Fruit fly (Drosophila melanogaster) whole organism, embryonic: ENCODE measurements around the gene Tasp1.

Experiments used
- BtbVII ChIP-seq: fragments of 200-800 bp; sonication (Bioruptor generic); optimal IDR thresholded peaks from 3 replicates; lab custom pipeline; 2017; ENCODE audit warnings: missing biosample characterization, mild to moderate bottlenecking, missing genetic modification characterization
- CG10209 ChIP-seq: fragments of 200-800 bp; sonication (Bioruptor generic); optimal IDR thresholded peaks from 3 replicates; lab custom pipeline; 2017; ENCODE audit warnings: missing biosample characterization, mild to moderate bottlenecking, missing genetic modification characterization, missing genetic modification reagents
- CG10431 ChIP-seq: fragments of 200-800 bp; sonication (Bioruptor generic); optimal IDR thresholded peaks from 3 replicates; lab custom pipeline; 2018; ENCODE audit warnings: missing biosample characterization, mild to moderate bottlenecking, missing genetic modification characterization
- CG1233 ChIP-seq: fragments of 200-800 bp; sonication (Bioruptor generic); optimal IDR thresholded peaks from 4 replicates; lab custom pipeline; 2018; ENCODE audit warnings: missing biosample characterization, mild to moderate bottlenecking, missing genetic modification characterization
- CG14014 ChIP-seq: fragments of 200-800 bp; sonication (Bioruptor generic); IDR thresholded peaks from 2 replicates; pipeline ENCODE4 v1.3.6; 2022; ENCODE audit warnings: missing biosample characterization, missing genetic modification characterization
- CG14965 ChIP-seq: fragments of 200-800 bp; sonication (Bioruptor generic); optimal IDR thresholded peaks from 2 replicates; lab custom pipeline; 2016; ENCODE audit warnings: missing biosample characterization, missing genetic modification characterization, borderline replicate concordance
- CG15011 ChIP-seq: fragments of 200-800 bp; sonication (Bioruptor generic); optimal IDR thresholded peaks from 3 replicates; lab custom pipeline; 2018; ENCODE audit warnings: missing biosample characterization, mild to moderate bottlenecking, missing genetic modification characterization
- CG16863 ChIP-seq: fragments of 200-800 bp; sonication (Bioruptor generic); optimal IDR thresholded peaks from 3 replicates; lab custom pipeline; 2016; ENCODE audit warnings: missing biosample characterization, missing genetic modification characterization
- CG1792 ChIP-seq: fragments of 200-800 bp; sonication (Bioruptor generic); optimal IDR thresholded peaks from 2 replicates; lab custom pipeline; 2016; ENCODE audit warnings: missing biosample characterization, missing genetic modification characterization
- CG1832 ChIP-seq: fragments of 200-800 bp; sonication (Bioruptor generic); optimal IDR thresholded peaks from 2 replicates; lab custom pipeline; 2017; ENCODE audit warnings: missing biosample characterization, mild to moderate bottlenecking, missing genetic modification characterization, inconsistent platforms
- CG18476 ChIP-seq: fragments of 200-800 bp; sonication (Bioruptor generic); optimal IDR thresholded peaks from 2 replicates; lab custom pipeline; 2016; ENCODE audit warnings: missing biosample characterization, mild to moderate bottlenecking, missing genetic modification characterization
- CG2678 ChIP-seq: fragments of 200-800 bp; sonication (Bioruptor generic); optimal IDR thresholded peaks from 3 replicates; lab custom pipeline; 2019; ENCODE audit warnings: missing biosample characterization, mild to moderate bottlenecking, missing genetic modification characterization, moderate library complexity
- CG2889 ChIP-seq: fragments of 200-800 bp; sonication (Bioruptor generic); IDR thresholded peaks from 3 replicates; pipeline ENCODE4 v1.3.6; 2022; ENCODE audit warnings: missing biosample characterization, missing genetic modification characterization
- CG32772 ChIP-seq: fragments of 200-800 bp; sonication (Bioruptor generic); IDR thresholded peaks from 2 replicates; pipeline ENCODE4 v1.3.6; 2022; ENCODE audit warnings: missing biosample characterization, missing genetic modification characterization
- CG4282 ChIP-seq: fragments of 200-800 bp; sonication (Bioruptor generic); optimal IDR thresholded peaks from 2 replicates; lab custom pipeline; 2016; ENCODE audit warnings: missing biosample characterization, missing genetic modification characterization
- CG4328 ChIP-seq: fragments of 200-800 bp; sonication (Bioruptor generic); optimal IDR thresholded peaks from 3 replicates; lab custom pipeline; 2017; ENCODE audit warnings: missing biosample characterization, missing genetic modification reagents, missing genetic modification characterization
- CG4424 ChIP-seq: fragments of 200-800 bp; sonication (Bioruptor generic); optimal IDR thresholded peaks from 3 replicates; lab custom pipeline; 2016; ENCODE audit warnings: missing biosample characterization, missing genetic modification characterization
- CG6791 ChIP-seq: fragments of 200-800 bp; sonication (Bioruptor generic); IDR thresholded peaks from 3 replicates; pipeline ENCODE4 v1.3.6; 2022; ENCODE audit warnings: missing biosample characterization, missing genetic modification characterization; ENCODE audit not compliant: partially characterized antibody
- CG7357 ChIP-seq: fragments of 200-800 bp; sonication (Bioruptor generic); IDR thresholded peaks from 3 replicates; pipeline ENCODE4 v1.3.6; 2022; ENCODE audit warnings: missing biosample characterization, missing genetic modification characterization
- CG8089 ChIP-seq: fragments of 200-800 bp; sonication (Bioruptor generic); optimal IDR thresholded peaks from 3 replicates; lab custom pipeline; 2016; ENCODE audit warnings: missing biosample characterization, missing genetic modification characterization
- CG8765 ChIP-seq: fragments of 200-800 bp; sonication (Bioruptor generic); IDR thresholded peaks from 2 replicates; pipeline ENCODE4 v1.3.6; 2022; ENCODE audit warnings: missing biosample characterization, missing genetic modification characterization
- Dbx ChIP-seq: fragments of 200-800 bp; sonication (Bioruptor generic); IDR thresholded peaks from 3 replicates; pipeline ENCODE4 v1.3.6; 2022; ENCODE audit warnings: missing biosample characterization, missing genetic modification characterization
- Dek ChIP-seq: fragments of 200-800 bp; sonication (Bioruptor generic); optimal IDR thresholded peaks from 3 replicates; lab custom pipeline; 2019; ENCODE audit warnings: missing biosample characterization, mild to moderate bottlenecking, missing genetic modification characterization, moderate library complexity
- Dll ChIP-seq: fragments of 200-800 bp; sonication (Bioruptor generic); IDR thresholded peaks from 4 replicates; pipeline ENCODE4 v1.3.6; 2022; ENCODE audit warnings: missing biosample characterization, missing genetic modification characterization; ENCODE audit not compliant: partially characterized antibody
- E2f2 ChIP-seq: fragments of 200-800 bp; sonication (Bioruptor generic); IDR thresholded peaks from 2 replicates; pipeline ENCODE4 v1.3.6; 2022; ENCODE audit warnings: missing biosample characterization, missing genetic modification characterization
- ERR ChIP-seq: fragments of 200-800 bp; sonication (Bioruptor generic); optimal IDR thresholded peaks from 2 replicates; lab custom pipeline; 2016; ENCODE audit warnings: missing biosample characterization, missing genetic modification characterization
- Gsc ChIP-seq: fragments of 200-800 bp; sonication (Bioruptor generic); IDR thresholded peaks from 2 replicates; pipeline ENCODE4 v1.3.6; 2022; ENCODE audit warnings: missing biosample characterization, missing genetic modification characterization
- Gug ChIP-seq: fragments of 200-800 bp; sonication (Bioruptor generic); IDR thresholded peaks from 4 replicates; pipeline ENCODE4 v1.3.6; 2022; ENCODE audit warnings: missing biosample characterization, missing genetic modification characterization
- HmgD ChIP-seq: fragments of 200-800 bp; sonication (Bioruptor generic); optimal IDR thresholded peaks from 3 replicates; lab custom pipeline; 2016; ENCODE audit warnings: missing biosample characterization, missing genetic modification characterization
- Lim3 ChIP-seq: fragments of 200-800 bp; sonication (Bioruptor generic); IDR thresholded peaks from 2 replicates; pipeline ENCODE4 v1.3.6; 2022; ENCODE audit warnings: missing biosample characterization, missing genetic modification characterization
- Lpt ChIP-seq: fragments of >200 bp; optimal IDR thresholded peaks from 2 replicates; lab custom pipeline; 2018; ENCODE audit warnings: missing biosample characterization, missing genetic modification characterization
- MESR4 ChIP-seq: fragments of 200-800 bp; sonication (Bioruptor generic); optimal IDR thresholded peaks from 2 replicates; lab custom pipeline; 2018; ENCODE audit warnings: missing biosample characterization, mild to moderate bottlenecking, missing genetic modification characterization, moderate library complexity
- Mad ChIP-seq: fragments of 200-800 bp; sonication (Bioruptor generic); optimal IDR thresholded peaks from 2 replicates; lab custom pipeline; 2016; ENCODE audit warnings: missing biosample characterization, missing genetic modification characterization
- Max ChIP-seq: fragments of 200-800 bp; sonication (Bioruptor generic); optimal IDR thresholded peaks from 2 replicates; lab custom pipeline; 2016; ENCODE audit warnings: missing biosample characterization, mild to moderate bottlenecking, missing genetic modification characterization
- Nf-YA ChIP-seq: fragments of 200-800 bp; sonication (Bioruptor generic); IDR thresholded peaks from 2 replicates; pipeline ENCODE4 v1.3.6; 2022; ENCODE audit warnings: missing biosample characterization, missing genetic modification characterization
- Ptx1 ChIP-seq: fragments of 200-800 bp; sonication (Bioruptor generic); IDR thresholded peaks from 2 replicates; pipeline ENCODE4 v1.3.6; 2022; ENCODE audit warnings: missing biosample characterization, missing genetic modification characterization
- ase ChIP-seq: fragments of 200-800 bp; sonication (Bioruptor generic); IDR thresholded peaks from 3 replicates; pipeline ENCODE4 v1.3.6; 2022; ENCODE audit warnings: missing biosample characterization, missing genetic modification characterization
- fru ChIP-seq: fragments of >200 bp; optimal IDR thresholded peaks from 2 replicates; lab custom pipeline; 2017
- gem ChIP-seq: fragments of 200-800 bp; sonication (Bioruptor generic); optimal IDR thresholded peaks from 2 replicates; lab custom pipeline; 2019; ENCODE audit warnings: missing biosample characterization, mild to moderate bottlenecking, missing genetic modification characterization, moderate library complexity
- gfzf ChIP-seq: fragments of 200-800 bp; sonication (Bioruptor generic); optimal IDR thresholded peaks from 2 replicates; lab custom pipeline; 2016; ENCODE audit warnings: missing biosample characterization, mild to moderate bottlenecking, missing genetic modification characterization, moderate library complexity
- her ChIP-seq: fragments of 200-800 bp; sonication (Bioruptor generic); optimal IDR thresholded peaks from 2 replicates; lab custom pipeline; 2016; ENCODE audit warnings: missing biosample characterization, missing genetic modification characterization
- kni ChIP-seq: fragments of 200-800 bp; sonication (Bioruptor generic); optimal IDR thresholded peaks from 3 replicates; lab custom pipeline; 2017; ENCODE audit warnings: mild to moderate bottlenecking, missing biosample characterization, missing genetic modification reagents, missing genetic modification characterization
- lmd ChIP-seq: fragments of 200-800 bp; sonication (Bioruptor generic); IDR thresholded peaks from 2 replicates; pipeline ENCODE4 v1.3.6; 2022; ENCODE audit warnings: missing biosample characterization, missing genetic modification characterization
- mirr ChIP-seq: fragments of 200-800 bp; sonication (Bioruptor generic); optimal IDR thresholded peaks from 3 replicates; lab custom pipeline; 2018; ENCODE audit warnings: missing biosample characterization, mild to moderate bottlenecking, missing genetic modification characterization
- nom ChIP-seq: fragments of 200-800 bp; sonication (Bioruptor generic); optimal IDR thresholded peaks from 2 replicates; lab custom pipeline; 2017; ENCODE audit warnings: missing biosample characterization, missing genetic modification characterization, mild to moderate bottlenecking, moderate library complexity, missing genetic modification reagents
- onecut ChIP-seq: fragments of 200-800 bp; sonication (Bioruptor generic); IDR thresholded peaks from 2 replicates; pipeline ENCODE4 v1.3.6; 2022; ENCODE audit warnings: missing biosample characterization, missing genetic modification characterization
- pan ChIP-seq, 4 experiments: fragments of >200 bp in 3 of 4; fragments of 200-800 bp in 1 of 4; sonication (Bioruptor generic) in 1 of 4; optimal IDR thresholded peaks in 3 of 4; IDR thresholded peaks in 1 of 4; 2 replicates each; pipeline versions ENCODE4 v1.3.6 to Lab custom; 2017 to 2022; ENCODE audit warnings: missing biosample characterization in 2 of 4, missing genetic modification characterization in 2 of 4, mixed read lengths in 1 of 4
- phol ChIP-seq: fragments of 200-800 bp; sonication (Bioruptor generic); optimal IDR thresholded peaks from 3 replicates; lab custom pipeline; 2018; ENCODE audit warnings: missing biosample characterization, mild to moderate bottlenecking, missing genetic modification characterization, moderate library complexity
- prd ChIP-seq, 3 experiments: fragments of >200 bp in 2 of 3; fragments of 200-800 bp in 1 of 3; sonication (Bioruptor generic) in 1 of 3; optimal IDR thresholded peaks in 2 of 3; IDR thresholded peaks in 1 of 3; 2 replicates in 2 of 3; 3 replicates in 1 of 3; pipeline versions ENCODE4 v1.3.6 to Lab custom; 2017 to 2022; ENCODE audit warnings: missing biosample characterization in 1 of 3, missing genetic modification characterization in 1 of 3
- z ChIP-seq: fragments of 200-800 bp; sonication (Bioruptor generic); IDR thresholded peaks from 3 replicates; pipeline ENCODE4 v1.3.6; 2022; ENCODE audit warnings: missing biosample characterization, missing genetic modification characterization

Gene Tasp1

DNA sequence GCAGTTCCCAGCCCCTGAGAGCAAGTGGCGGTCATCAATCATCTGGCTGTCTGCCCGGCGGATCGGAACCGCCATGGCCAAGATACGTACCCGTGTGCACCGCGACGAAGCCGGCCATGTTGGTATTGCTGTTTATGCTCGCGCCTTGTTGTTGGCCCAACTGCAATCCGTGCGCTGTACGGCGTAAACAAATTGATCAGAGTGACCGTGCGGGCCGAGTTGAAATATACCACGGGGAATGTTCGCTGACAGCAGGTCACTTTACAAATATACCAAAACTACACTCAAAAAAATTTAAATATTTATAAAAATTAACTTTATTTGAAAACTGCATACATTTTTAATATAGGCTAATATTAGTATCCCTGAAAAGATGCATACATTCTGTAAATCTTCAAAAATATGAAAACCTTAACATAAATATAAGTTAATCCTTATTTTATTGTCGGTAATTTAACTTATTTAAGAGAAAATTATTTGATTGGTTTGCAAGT lies at the start of gene Tasp1 (continued):
- TF ChIP-seq gem (tag; lab: Kevin White, UChicago) = no peak
- no peak for TF ChIP-seq CG8765 (GFP tag; lab: Robert Waterston, UW)
- TF ChIP-seq HmgD (GFP tag; lab: Kevin White, UChicago) = no peak
- peak; percentile 63; the same call in 1 of the 2 replicates for TF ChIP-seq CG14014 (GFP tag; lab: Robert Waterston, UW)
- no peak for TF ChIP-seq BtbVII (GFP tag; lab: Kevin White, UChicago)
- TF ChIP-seq ERR (GFP tag; lab: Kevin White, UChicago) = no peak
- TF ChIP-seq CG4282 (GFP tag; lab: Kevin White, UChicago) = no peak
- TF ChIP-seq onecut (GFP tag; lab: Robert Waterston, UW) = peak; percentile 54
- no peak for TF ChIP-seq CG15011 (GFP tag; lab: Kevin White, UChicago)
- peak; percentile 82 for TF ChIP-seq MESR4 (GFP tag; lab: Kevin White, UChicago)
- TF ChIP-seq nom (GFP tag; lab: Kevin White, UChicago) = no peak
- peak; percentile 62; the same call in 1 of the 3 replicates for TF ChIP-seq CG2889 (GFP tag; lab: Robert Waterston, UW)
- no peak for TF ChIP-seq CG1832
- no peak for TF ChIP-seq CG14965 (GFP tag; lab: Kevin White, UChicago)
- no peak for TF ChIP-seq z
- peak; percentile 77 for TF ChIP-seq phol (tag; lab: Kevin White, UChicago)
- peak; percentile 71 for TF ChIP-seq lmd (GFP tag; lab: Robert Waterston, UW)
- peak; percentile 35 for TF ChIP-seq CG18476 (GFP tag; lab: Kevin White, UChicago)
- TF ChIP-seq CG10431 = no peak
- no peak for TF ChIP-seq Lpt (GFP tag; lab: Kevin White, UChicago)
- TF ChIP-seq CG4424 (GFP tag; lab: Kevin White, UChicago) = peak; percentile 62
- peak; percentile 63 for TF ChIP-seq CG32772 (GFP tag; lab: Robert Waterston, UW)
- peak; percentile 76; the same call in 2 of the 3 replicates for TF ChIP-seq Dbx
- peak; percentile 81 for TF ChIP-seq Dek (tag; lab: Kevin White, UChicago)
- TF ChIP-seq CG4328 (GFP tag; lab: Kevin White, UChicago) = no peak
- TF ChIP-seq CG8089 (GFP tag; lab: Kevin White, UChicago) = no peak
- peak; percentile 48 for TF ChIP-seq CG1233 (GFP tag; lab: Kevin White, UChicago)
- TF ChIP-seq prd (optimal IDR thresholded peaks at IDR 0.05; lab: Kevin White, UChicago) = no peak
- peak; percentile 66; the same call in 2 of the 3 replicates for TF ChIP-seq prd (GFP tag; IDR thresholded peaks at IDR 0.05; lab: Robert Waterston, UW)
- TF ChIP-seq her (GFP tag; lab: Kevin White, UChicago) = no peak
- TF ChIP-seq Ptx1 (GFP tag; lab: Robert Waterston, UW) = no peak; the same call in 1 of the 2 replicates
- peak; percentile 11; the same call in 1 of the 2 replicates for TF ChIP-seq E2f2 (GFP tag; lab: Robert Waterston, UW)
- TF ChIP-seq CG16863 (GFP tag; lab: Kevin White, UChicago) = no peak
- TF ChIP-seq Mad = peak; percentile 21
- peak; percentile 9 for TF ChIP-seq Max (GFP tag; lab: Kevin White, UChicago)
- TF ChIP-seq CG2678 = no peak
- TF ChIP-seq Nf-YA = peak; percentile 39; the same call in 1 of the 2 replicates
- TF ChIP-seq CG10209 (GFP tag; lab: Kevin White, UChicago) = peak; percentile 34
- TF ChIP-seq Dll (GFP tag; lab: Robert Waterston, UW) = no peak; the same call in 2 of the 4 replicates
- TF ChIP-seq CG7357 (GFP tag; lab: Robert Waterston, UW) = 0 out of 3 replicates have a peak, but pooled peaks have one; percentile 35
- no peak for TF ChIP-seq CG1792 (GFP tag; lab: Kevin White, UChicago)
- TF ChIP-seq Lim3 = no peak
- TF ChIP-seq mirr (GFP tag; lab: Kevin White, UChicago) = no peak
- no peak for TF ChIP-seq fru (lab: Kevin White, UChicago)
- TF ChIP-seq Gug (GFP tag; lab: Robert Waterston, UW) = no peak
- TF ChIP-seq CG6791 = no peak; the same call in 2 of the 3 replicates
- TF ChIP-seq pan (optimal IDR thresholded peaks at IDR 0.05; lab: Kevin White, UChicago) = no peak
- peak in 1 of 2 experiments; percentile 87 for TF ChIP-seq pan (GFP tag; optimal IDR thresholded peaks at IDR 0.05 in 1 of 2, IDR thresholded peaks at IDR 0.05 in 1 of 2)
- no peak for TF ChIP-seq kni (GFP tag; lab: Kevin White, UChicago)
- TF ChIP-seq Gsc (GFP tag; lab: Robert Waterston, UW) = no peak
- peak; percentile 73 for TF ChIP-seq gfzf (GFP tag; lab: Kevin White, UChicago)
- TF ChIP-seq ase (GFP tag; lab: Robert Waterston, UW) = peak; percentile 46; the same call in 1 of the 3 replicates
